Worm (Caenorhabditis elegans): ENCODE data around the gene bbs-2.

Gene bbs-2

DNA sequence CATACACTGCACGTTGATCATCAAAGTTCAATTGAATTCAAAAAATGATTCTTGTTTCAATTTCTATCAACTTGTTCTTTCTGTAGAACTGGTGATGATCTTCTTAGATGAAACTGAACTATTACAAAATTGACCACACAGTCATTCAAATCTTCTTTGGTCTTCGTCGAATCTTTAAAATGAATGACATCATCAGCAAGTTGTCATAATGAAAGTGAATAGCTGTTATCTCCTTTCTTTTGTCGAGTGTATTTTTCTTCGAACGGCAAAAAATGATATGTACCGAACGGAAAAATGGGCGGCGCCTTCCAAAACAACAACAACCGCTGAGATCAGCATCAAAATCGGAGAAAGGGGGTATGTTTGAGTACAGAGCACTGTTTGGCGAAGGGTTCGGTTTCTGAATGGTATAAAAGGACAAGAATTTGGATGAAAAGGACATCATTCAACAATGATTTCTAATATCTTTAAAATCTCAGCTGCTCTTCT is 43.7 kb downstream of the bbs-2 start, which contains the start of gene ora-1:
Gene ora-1, plus strand, starts transcription at position 439 of the 489 bp plus-strand sequence.
- TF ChIP-seq F10E7.11 (tag; optimal IDR thresholded peaks at IDR 0.05) (no peak), pbrm-1 (GFP tag; IDR thresholded peaks at IDR 0.05) (no peak), sdz-38 (tag; optimal IDR thresholded peaks at IDR 0.05) (no peak), Y53G8AR.9 (GFP tag; conservative IDR thresholded peaks at IDR 0.05) (no peak), Y53F4B.3 (GFP tag; IDR thresholded peaks at IDR 0.05) (no peak), bed-2 (GFP tag; IDR thresholded peaks at IDR 0.05) (no peak)

DNA sequence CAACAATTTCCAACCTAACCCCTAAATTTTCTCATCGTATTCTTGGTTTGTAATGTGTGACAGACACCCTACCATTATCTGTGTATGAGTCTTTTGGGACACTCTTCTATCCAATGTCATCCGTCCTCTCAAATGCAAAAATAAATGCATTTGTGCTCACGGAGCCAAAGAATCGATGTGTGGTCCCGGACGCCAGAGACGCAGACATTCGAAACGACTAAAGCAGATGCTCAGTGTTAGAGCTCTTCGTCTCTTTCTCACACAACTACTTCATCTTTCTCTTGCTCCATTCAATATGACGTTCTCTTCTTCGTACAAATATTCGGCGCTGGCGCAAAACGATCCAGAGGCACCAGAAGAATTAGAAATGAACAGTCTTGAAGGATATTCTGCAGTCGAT is 45.8 kb downstream of the bbs-2 start, which contains the start of gene unc-24:
Gene unc-24, plus strand, starts transcription at position 283 of the 400 bp plus-strand sequence.
- no peak for TF ChIP-seq C17E4.6 (GFP tag; IDR thresholded peaks at IDR 0.05)
- no peak for TF ChIP-seq aptf-2 (GFP tag; conservative IDR thresholded peaks at IDR 0.05)
- no peak for TF ChIP-seq F39B2.1 (GFP tag; IDR thresholded peaks at IDR 0.05)
- no peak for TF ChIP-seq pbrm-1 (GFP tag; IDR thresholded peaks at IDR 0.05)
- TF ChIP-seq F49E8.2 (tag; optimal IDR thresholded peaks at IDR 0.05; ENCODE audit: insufficient read depth) = no peak
- TF ChIP-seq nhr-90 (tag; optimal IDR thresholded peaks at IDR 0.05) = no peak
- TF ChIP-seq hmg-1.2 (GFP tag; IDR thresholded peaks at IDR 0.05) = no peak

DNA sequence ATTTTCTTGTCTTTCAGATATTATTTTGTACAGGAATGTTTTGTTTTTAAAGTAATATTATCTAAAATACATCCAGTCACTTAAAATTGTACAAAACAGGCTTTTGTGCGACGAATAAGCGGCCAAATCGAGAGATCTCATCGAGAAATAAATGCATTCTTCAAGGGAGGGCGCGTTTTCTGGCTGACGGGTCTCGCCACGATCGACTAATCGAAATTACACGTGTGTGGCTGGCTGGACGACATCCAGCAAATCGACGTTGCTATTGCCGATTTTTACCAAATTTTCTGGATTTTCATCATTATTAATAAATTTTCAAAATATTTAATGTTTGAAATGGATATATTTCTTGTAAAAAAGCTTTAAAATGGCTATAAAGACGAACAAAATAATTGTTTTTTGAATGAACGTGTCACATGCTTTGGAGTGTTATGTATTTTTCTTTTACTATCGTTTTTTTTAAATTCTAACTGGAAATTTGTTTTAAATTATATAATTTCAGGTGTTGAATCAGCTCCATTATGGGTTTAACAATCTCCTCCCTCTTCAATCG is 48.3 kb downstream of the bbs-2 start, which contains the start of gene arf-5:
Gene arf-5, plus strand, starts transcription at position 503 of the 553 bp plus-strand sequence.
- TF ChIP-seq F33H1.4 (GFP tag; IDR thresholded peaks at IDR 0.05) (peak; percentile 73), let-607 (tag; optimal IDR thresholded peaks at IDR 0.05) (peak; percentile 70 to 88), nhr-80 (tag; optimal IDR thresholded peaks at IDR 0.05) (peak; percentile 2), nhr-90 (tag; optimal IDR thresholded peaks at IDR 0.05) (no peak), ceh-27 (GFP tag; optimal IDR thresholded peaks at IDR 0.05) (peak; percentile 13), Y95B8A.8 (GFP tag; IDR thresholded peaks at IDR 0.05) (no peak), efl-1 (GFP tag; optimal IDR thresholded peaks at IDR 0.05) (peak; percentile 11)

DNA sequence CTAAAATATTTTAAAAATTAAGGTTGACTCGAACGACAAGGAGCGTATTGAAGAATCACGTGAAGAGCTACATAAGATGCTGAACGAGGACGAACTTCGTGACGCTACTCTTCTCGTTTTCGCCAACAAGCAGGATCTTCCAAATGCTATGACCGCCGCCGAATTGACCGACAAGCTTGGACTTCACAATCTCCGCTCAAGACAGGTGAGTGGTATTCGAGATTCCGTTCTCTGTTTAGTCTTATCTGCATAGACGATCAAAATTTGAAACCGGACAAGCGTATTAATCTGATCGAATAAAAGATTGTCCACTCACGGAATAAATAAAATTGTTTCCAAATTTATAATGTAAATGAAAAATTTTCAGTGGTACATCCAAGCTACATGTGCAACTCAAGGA is 49.2 kb downstream of the bbs-2 start:
- TF ChIP-seq gei-17 (GFP tag; optimal IDR thresholded peaks at IDR 0.05) (no peak), ceh-58 (GFP tag; IDR thresholded peaks at IDR 0.05) (0 out of 2 replicates have a peak, but pooled peaks have one; percentile 37), K12H6.12 (tag; optimal IDR thresholded peaks at IDR 0.05) (no peak), unc-62 (GFP tag; optimal IDR thresholded peaks at IDR 0.05) (no peak), madf-10 (tag; optimal IDR thresholded peaks at IDR 0.05) (no peak)

DNA sequence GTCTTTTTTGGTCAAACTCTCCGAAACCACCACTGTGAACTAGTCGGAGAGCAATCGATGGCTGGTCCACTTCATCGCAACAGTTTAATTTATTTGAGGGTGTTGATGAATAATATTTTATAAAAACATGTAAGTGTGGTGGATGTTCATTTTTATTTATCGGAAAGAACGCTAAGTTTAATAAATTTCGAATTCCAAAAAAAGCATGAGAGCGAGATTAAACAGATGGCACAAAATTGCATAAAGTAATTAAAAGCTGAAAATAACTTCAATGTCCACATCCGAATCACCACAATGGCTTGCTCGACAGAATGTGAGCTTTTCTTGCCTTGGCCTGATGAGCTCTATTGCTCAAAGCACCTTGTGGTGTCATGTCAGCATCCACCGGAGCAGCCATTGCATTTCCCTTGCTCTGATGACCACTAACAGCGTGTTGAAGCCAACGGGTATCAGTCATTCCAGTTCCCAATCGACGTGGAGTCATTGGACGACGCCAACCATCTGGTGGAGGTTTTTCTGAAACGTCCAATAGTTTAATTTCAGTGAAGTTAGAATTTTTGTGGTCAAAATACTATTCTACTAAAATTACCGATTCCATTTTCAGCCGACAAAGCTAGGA is 50.0 kb downstream of the bbs-2 start:
- no peak for TF ChIP-seq unc-62 (GFP tag; optimal IDR thresholded peaks at IDR 0.05)
- TF ChIP-seq atf-7 (tag; optimal IDR thresholded peaks at IDR 0.05) = peak; percentile 7
- TF ChIP-seq lin-54 (GFP tag; optimal IDR thresholded peaks at IDR 0.05) = peak; percentile 24
- TF ChIP-seq ceh-100 (GFP tag; IDR thresholded peaks at IDR 0.05) = no peak
- TF ChIP-seq lsl-1 (GFP tag; optimal IDR thresholded peaks at IDR 0.05) = no peak
- TF ChIP-seq B0336.3 (GFP tag; IDR thresholded peaks at IDR 0.05) = peak; percentile 91
- peak; percentile 55 for TF ChIP-seq madf-6 (GFP tag; IDR thresholded peaks at IDR 0.05)
- TF ChIP-seq die-1 (tag; optimal IDR thresholded peaks at IDR 0.05) = peak; percentile 17
- no peak for TF ChIP-seq nfyb-1 (GFP tag; IDR thresholded peaks at IDR 0.05)
- peak; percentile 30; the same call in 1 of the 2 replicates for TF ChIP-seq dox-1 (GFP tag; IDR thresholded peaks at IDR 0.05)
- peak; percentile 16; the same call in 1 of the 2 replicates for TF ChIP-seq pbrm-1 (GFP tag; IDR thresholded peaks at IDR 0.05)
- peak; percentile 45 for TF ChIP-seq chd-7 (tag; optimal IDR thresholded peaks at IDR 0.05)
- 0 out of 2 replicates have a peak, but pooled peaks have one; percentile 28 for TF ChIP-seq D2030.7 (GFP tag; IDR thresholded peaks at IDR 0.05)
- no peak for TF ChIP-seq unc-130 (GFP tag; optimal IDR thresholded peaks at IDR 0.05)
- TF ChIP-seq snpc-4 (GFP tag; optimal IDR thresholded peaks at IDR 0.05) = no peak
- TF ChIP-seq snpc-4 (tag; optimal IDR thresholded peaks at IDR 0.05) = peak in 1 of 4 experiments; percentile 35
- no peak for TF ChIP-seq snpc-3.4 (tag; optimal IDR thresholded peaks at IDR 0.05)
- peak; percentile 16 for TF ChIP-seq xnd-1 (tag; optimal IDR thresholded peaks at IDR 0.05)
- TF ChIP-seq hlh-26 (GFP tag; conservative IDR thresholded peaks at IDR 0.05) = no peak
